Fruit fly (Drosophila melanogaster): Measurements from ENCODE around the gene CG5937.
A peak's percentile ranks its signal among the peaks of the same experiment; 100 is the strongest.

Gene CG5937

DNA sequence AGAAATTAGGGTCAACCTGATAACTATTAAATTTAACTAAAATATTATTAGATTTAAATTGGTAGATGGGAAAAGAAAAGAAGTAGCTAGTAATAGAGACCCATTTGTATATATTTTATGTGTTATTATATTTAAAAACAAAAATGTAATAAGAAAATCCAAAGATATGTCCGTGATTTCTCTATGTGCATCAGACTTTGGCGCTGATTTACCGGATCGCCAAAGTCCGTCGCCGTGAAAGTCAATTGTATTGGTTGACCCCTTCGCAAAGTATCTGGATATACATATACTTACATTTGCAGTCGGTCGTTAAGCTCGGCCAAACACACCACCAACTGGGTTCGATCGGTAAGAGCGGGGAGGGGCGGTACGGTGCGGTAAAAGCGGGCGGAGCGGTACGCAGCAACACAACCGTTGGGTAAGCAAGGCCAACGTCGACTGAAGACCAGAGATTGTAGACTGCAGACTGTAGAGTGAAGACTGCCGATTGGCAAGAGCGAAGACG lies 37.3 kb downstream of the CG5937 start (continued):
- no peak for TF ChIP-seq Ets21C (GFP tag; optimal IDR thresholded peaks at IDR 0.05)
- TF ChIP-seq Hr4 (GFP tag; optimal IDR thresholded peaks at IDR 0.05): peak; percentile 82
- peak; percentile 41 for TF ChIP-seq CG10669 (GFP tag; optimal IDR thresholded peaks at IDR 0.05)
- peak; percentile 43 for TF ChIP-seq CG6808 (GFP tag; optimal IDR thresholded peaks at IDR 0.05)
- TF ChIP-seq svp (GFP tag): peak; percentile 71
- peak; percentile 94 for TF ChIP-seq CG15336 (GFP tag; IDR thresholded peaks at IDR 0.05)
- peak; percentile 57 for TF ChIP-seq CG16779 (tag; optimal IDR thresholded peaks at IDR 0.05)
- peak; percentile 83 for TF ChIP-seq CG34406 (GFP tag; optimal IDR thresholded peaks at IDR 0.05)
- TF ChIP-seq Hr39 (GFP tag; optimal IDR thresholded peaks at IDR 0.05): no peak
- peak; percentile 82 for TF ChIP-seq achi (GFP tag; optimal IDR thresholded peaks at IDR 0.05)
- peak; percentile 34 for TF ChIP-seq topi (GFP tag; optimal IDR thresholded peaks at IDR 0.05)
- peak; percentile 79 for TF ChIP-seq CG4318 (GFP tag; optimal IDR thresholded peaks at IDR 0.05)
- peak; percentile 83 for TF ChIP-seq eg (GFP tag; IDR thresholded peaks at IDR 0.05)
- no peak for TF ChIP-seq CG1621 (tag; optimal IDR thresholded peaks at IDR 0.05)
- peak; percentile 49 for TF ChIP-seq dsx (GFP tag; optimal IDR thresholded peaks at IDR 0.05; ENCODE audit: poor library complexity, severe bottlenecking)
- peak; percentile 81 for TF ChIP-seq CG6276 (GFP tag; optimal IDR thresholded peaks at IDR 0.05)
- peak; percentile 52 for TF ChIP-seq esn (GFP tag; optimal IDR thresholded peaks at IDR 0.05)

DNA sequence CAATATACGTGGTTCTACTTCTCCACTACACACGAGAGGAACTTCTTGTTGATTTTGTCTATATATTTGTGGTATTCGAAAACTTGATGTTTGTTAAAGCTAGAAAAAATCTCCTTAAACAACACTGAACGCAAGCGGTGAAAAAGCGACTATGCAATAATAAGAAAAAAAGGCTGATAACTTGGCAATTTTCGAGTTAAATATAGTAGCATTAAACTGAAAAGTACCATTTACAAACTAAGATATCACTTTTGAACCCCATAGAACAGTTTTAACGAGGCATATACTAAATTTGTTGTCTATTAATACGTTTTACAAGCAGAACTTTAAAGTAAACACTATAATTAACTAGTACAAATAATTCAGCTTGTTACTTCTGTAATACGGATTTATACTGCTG lies 37.9 kb downstream of the CG5937 start, which contains the start of gene CG4666:
Gene CG4666, minus strand, starts transcription at position 101 of the 400 bp plus-strand sequence.
- TF ChIP-seq Eip78C (GFP tag): peak; percentile 30
- TF ChIP-seq CG34406 (GFP tag; optimal IDR thresholded peaks at IDR 0.05): no peak

DNA sequence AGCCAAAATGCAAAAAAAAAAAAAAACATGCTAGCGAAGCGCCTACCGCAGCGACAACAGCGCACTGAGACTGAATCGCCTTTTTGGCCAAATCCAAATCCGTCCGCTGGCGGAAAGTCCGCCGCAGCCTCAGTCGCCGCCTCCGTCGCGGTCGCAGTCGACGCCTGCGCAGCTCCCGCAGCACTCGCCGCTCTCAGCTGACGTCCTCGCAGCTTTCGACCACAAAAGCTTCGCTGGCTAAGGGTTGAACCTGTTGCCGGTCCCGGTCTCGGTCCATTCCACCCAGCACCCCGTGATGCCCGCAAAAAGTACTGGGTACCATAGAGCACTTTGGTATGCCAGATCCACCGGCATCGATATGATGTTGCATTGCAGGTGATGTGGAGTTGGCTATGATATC lies 41.5 kb downstream of the CG5937 start, which contains the start of gene CG4660:
Gene CG4660, minus strand, starts transcription at position 77 of the 400 bp plus-strand sequence.
- no peak for TF ChIP-seq dsx (GFP tag; optimal IDR thresholded peaks at IDR 0.05; ENCODE audit: poor library complexity, severe bottlenecking)
- TF ChIP-seq Smox (GFP tag; optimal IDR thresholded peaks at IDR 0.05): no peak
- TF ChIP-seq eg (GFP tag; IDR thresholded peaks at IDR 0.05): 0 out of 3 replicates have a peak, but pooled peaks have one; percentile 36
- TF ChIP-seq Eip75B (GFP tag; optimal IDR thresholded peaks at IDR 0.05): no peak

dm6 chrX:6089679-6090460 lies 50.1 kb downstream of the CG5937 start, which contains the start of gene raptor:
TSS of gene raptor (minus strand) at chrX:6090201.
- TF ChIP-seq CG9139 (GFP tag; optimal IDR thresholded peaks at IDR 0.05) (no peak), Hr4 (GFP tag; optimal IDR thresholded peaks at IDR 0.05) (no peak), esn (GFP tag; optimal IDR thresholded peaks at IDR 0.05) (no peak), OdsH (GFP tag; optimal IDR thresholded peaks at IDR 0.05) (no peak), CG10631 (GFP tag; optimal IDR thresholded peaks at IDR 0.05) (no peak), svp (GFP tag) (peak; percentile 63), CG3032 (tag; optimal IDR thresholded peaks at IDR 0.05) (no peak), CG34406 (GFP tag; optimal IDR thresholded peaks at IDR 0.05) (no peak), CG1621 (tag; optimal IDR thresholded peaks at IDR 0.05) (peak; percentile 33), Eip93F (GFP tag; optimal IDR thresholded peaks at IDR 0.05) (no peak), salr (GFP tag; optimal IDR thresholded peaks at IDR 0.05) (no peak), eg (GFP tag; IDR thresholded peaks at IDR 0.05) (0 out of 3 replicates have a peak, but pooled peaks have one; percentile 38), cyc (GFP tag; optimal IDR thresholded peaks at IDR 0.05) (no peak), CG11294 (GFP tag; IDR thresholded peaks at IDR 0.05) (no peak), ss (GFP tag; optimal IDR thresholded peaks at IDR 0.05) (peak in 1 of 2 experiments; percentile 10), CG4318 (GFP tag; optimal IDR thresholded peaks at IDR 0.05) (no peak), Ets21C (GFP tag; optimal IDR thresholded peaks at IDR 0.05) (no peak), CG31627 (GFP tag; optimal IDR thresholded peaks at IDR 0.05) (no peak), vri (GFP tag; optimal IDR thresholded peaks at IDR 0.05) (no peak), Met (GFP tag; optimal IDR thresholded peaks at IDR 0.05) (no peak), CG8319 (GFP tag; optimal IDR thresholded peaks at IDR 0.05) (no peak), CG6163 (GFP tag; IDR thresholded peaks at IDR 0.05) (peak; percentile 58; the same call in 1 of the 3 replicates), fkh (GFP tag; optimal IDR thresholded peaks at IDR 0.05) (no peak), achi (GFP tag; optimal IDR thresholded peaks at IDR 0.05) (no peak), spab (GFP tag; optimal IDR thresholded peaks at IDR 0.05) (no peak), Blimp-1 (GFP tag; optimal IDR thresholded peaks at IDR 0.05) (no peak), CG8119 (GFP tag; IDR thresholded peaks at IDR 0.05) (no peak; the same call in 2 of the 3 replicates), Sox102F (GFP tag; optimal IDR thresholded peaks at IDR 0.05) (no peak), CG32006 (GFP tag; optimal IDR thresholded peaks at IDR 0.05) (peak; percentile 5), Smox (GFP tag; optimal IDR thresholded peaks at IDR 0.05) (no peak), Gug (GFP tag; IDR thresholded peaks at IDR 0.05) (no peak), pdm3 (GFP tag; optimal IDR thresholded peaks at IDR 0.05) (no peak)

Measured in whole organism, prepupa.